Worm (Caenorhabditis elegans) whole organism, midembryonic: Measurements from ENCODE around the gene anmt-1.
A peak's percentile ranks its signal among the peaks of the same experiment; 100 is the strongest.

Experiments
- T22C8.4 ChIP-seq: fragments of 200-800 bp; sonication (Bioruptor generic); IDR thresholded peaks from 2 replicates; pipeline ENCODE4 v1.3.6; 2022; ENCODE audit warnings: missing genetic modification characterization, missing compliant biosample characterization
- cog-1 ChIP-seq: sonication (generic microtip); optimal IDR thresholded peaks from 2 replicates; lab custom pipeline; 2016; ENCODE audit warnings: missing genetic modification characterization, missing compliant biosample characterization
- flt-1 ChIP-seq: fragments of 200-800 bp; sonication (Bioruptor generic); IDR thresholded peaks from 2 replicates; pipeline ENCODE4 v1.3.6; 2022; ENCODE audit warnings: missing genetic modification characterization, missing compliant biosample characterization
- ref-1 ChIP-seq: fragments of 200-800 bp; sonication (Bioruptor generic); conservative IDR thresholded peaks from 2 replicates; pipeline ENCODE4 v1.3.6; 2022; ENCODE audit warnings: missing genetic modification reagents, missing genetic modification characterization, missing compliant biosample characterization
- ztf-23 ChIP-seq: fragments of 200-800 bp; sonication (Bioruptor generic); IDR thresholded peaks from 2 replicates; pipeline ENCODE4 v1.3.6; 2022; ENCODE audit warnings: missing genetic modification reagents, missing genetic modification characterization, missing compliant biosample characterization

The anmt-1 gene

DNA sequence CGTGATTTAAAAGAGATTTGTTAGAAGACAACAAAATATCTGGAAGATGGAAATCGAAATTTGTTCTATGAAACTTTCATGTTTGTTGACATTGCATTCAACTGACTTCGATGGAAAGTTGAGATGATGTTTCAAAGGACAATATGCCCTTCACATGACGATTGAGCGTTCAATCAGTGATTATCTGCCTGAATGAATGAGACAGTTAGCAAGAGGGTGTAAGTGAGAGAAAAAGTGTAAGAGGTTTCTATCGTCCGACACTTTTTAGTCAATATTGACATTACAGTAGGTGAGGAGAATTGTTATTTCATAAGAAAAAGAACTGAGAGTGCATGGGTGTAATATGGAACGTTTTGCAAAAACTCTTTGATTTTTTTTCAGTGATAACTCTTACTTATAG lies 48.6 kb downstream of the anmt-1 start:
- no peak for TF ChIP-seq cog-1 (tag; lab: Kevin White, UChicago)

DNA sequence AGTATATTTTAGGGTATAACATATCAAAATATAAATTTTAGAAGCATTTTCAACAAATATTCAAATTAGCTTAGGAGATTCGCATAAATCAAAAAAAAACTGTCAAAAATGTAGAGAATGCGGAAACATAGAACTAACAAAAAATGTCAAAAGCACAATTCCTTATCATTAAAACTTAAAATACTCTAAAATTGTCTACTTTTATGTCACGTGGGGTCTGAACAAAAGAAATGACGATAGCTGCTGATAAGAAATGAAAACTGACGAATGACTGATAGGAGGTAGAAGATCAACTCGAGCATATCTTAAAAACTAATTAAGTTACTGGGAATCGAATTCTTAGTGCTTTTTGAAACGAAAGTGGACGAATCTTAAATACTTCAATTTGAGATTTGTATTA lies 49.1 kb downstream of the anmt-1 start:
- TF ChIP-seq ztf-23 (GFP tag; lab: Robert Waterston, UW) = no peak
- no peak for TF ChIP-seq T22C8.4 (GFP tag; lab: Robert Waterston, UW)
- no peak for TF ChIP-seq ref-1
- no peak for TF ChIP-seq flt-1 (GFP tag; lab: Robert Waterston, UW)

DNA sequence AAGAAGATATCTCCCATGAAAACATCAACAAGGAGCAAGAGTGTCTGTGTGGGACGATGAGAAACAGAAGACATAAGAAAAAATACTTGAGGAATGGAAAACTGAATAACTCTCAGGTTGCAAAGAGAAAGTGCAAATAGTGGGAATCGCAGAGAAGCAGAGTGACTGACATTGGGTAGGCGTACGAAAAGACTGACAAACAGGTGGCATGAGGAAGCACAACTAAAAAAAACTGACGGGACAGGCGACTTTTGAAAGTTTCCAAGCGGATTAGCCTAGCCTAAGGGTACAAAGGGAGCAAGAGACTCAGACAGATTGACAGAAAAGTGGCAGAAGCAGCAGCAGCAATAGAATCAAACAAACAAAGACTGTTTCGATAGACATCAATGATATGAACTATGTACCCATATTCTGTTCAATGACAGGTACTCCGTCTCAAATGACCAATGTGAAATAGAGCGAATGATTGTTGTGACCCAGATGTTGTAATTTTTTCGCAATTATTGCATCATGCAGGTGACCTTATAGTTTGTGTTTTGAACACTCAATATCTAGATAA lies 49.8 kb downstream of the anmt-1 start:
- TF ChIP-seq ref-1 (no peak), flt-1 (GFP tag; lab: Robert Waterston, UW) (peak; percentile 59), cog-1 (tag; lab: Kevin White, UChicago) (no peak)
